Worm (Caenorhabditis elegans) whole organism, L2 larva: ENCODE measurements around the gene mrpl-2.
A peak's percentile ranks its signal among the peaks of the same experiment; 100 is the strongest.

ENCODE experiments used
- C34F6.9 ChIP-seq: fragments of 150-350 bp; optimal IDR thresholded peaks from 2 replicates; lab custom pipeline; 2014; ENCODE audit warnings: missing biosample characterization, missing genetic modification characterization
- F13H6.1 ChIP-seq: sonication (generic microtip); optimal IDR thresholded peaks from 2 replicates; lab custom pipeline; 2016; ENCODE audit warnings: missing genetic modification characterization, missing compliant biosample characterization
- Y55F3AM.14 ChIP-seq: fragments of 200-800 bp; sonication (Bioruptor generic); optimal IDR thresholded peaks from 2 replicates; lab custom pipeline; 2018; ENCODE audit warnings: mild to moderate bottlenecking, missing genetic modification characterization, missing compliant biosample characterization
- aly-2 ChIP-seq: fragments of 150-350 bp; optimal IDR thresholded peaks from 2 replicates; lab custom pipeline; 2014; ENCODE audit warnings: missing biosample characterization, missing genetic modification characterization
- ama-1 ChIP-seq: fragments of 150-350 bp; optimal IDR thresholded peaks from 2 replicates; lab custom pipeline; 2018; ENCODE audit warnings: inconsistent platforms
- ceh-82 ChIP-seq: fragments of 150-350 bp; optimal IDR thresholded peaks from 2 replicates; lab custom pipeline; 2014; ENCODE audit warnings: missing biosample characterization, missing genetic modification characterization
- crh-2 ChIP-seq: sonication (generic microtip); optimal IDR thresholded peaks from 2 replicates; lab custom pipeline; 2017; ENCODE audit warnings: missing biosample characterization, missing genetic modification characterization
- elt-1 ChIP-seq: fragments of 150-350 bp; optimal IDR thresholded peaks from 2 replicates; lab custom pipeline; 2014; ENCODE audit warnings: missing biosample characterization, missing genetic modification characterization
- elt-3 ChIP-seq: sonication (generic microtip); optimal IDR thresholded peaks from 2 replicates; lab custom pipeline; 2017; ENCODE audit warnings: missing biosample characterization, missing genetic modification characterization
- fos-1 ChIP-seq: fragments of 150-350 bp; optimal IDR thresholded peaks from 2 replicates; lab custom pipeline; 2014; ENCODE audit warnings: missing biosample characterization, missing genetic modification characterization
- gmeb-1 ChIP-seq: fragments of 150-350 bp; optimal IDR thresholded peaks from 2 replicates; lab custom pipeline; 2014; ENCODE audit warnings: missing biosample characterization, missing genetic modification characterization
- lin-11 ChIP-seq: fragments of 150-350 bp; sonication (generic microtip); optimal IDR thresholded peaks from 2 replicates; lab custom pipeline; 2014; ENCODE audit warnings: missing biosample characterization, missing genetic modification characterization, inconsistent platforms, mixed read lengths
- lin-13 ChIP-seq: fragments of 150-350 bp; optimal IDR thresholded peaks from 2 replicates; lab custom pipeline; 2014; ENCODE audit warnings: missing biosample characterization, missing genetic modification reagents, missing genetic modification characterization
- lsy-2 ChIP-seq, 2 experiments: fragments of 150-350 bp in 1 of 2; sonication (generic microtip) in 1 of 2; optimal IDR thresholded peaks; 2 replicates each; lab custom pipeline; 2014 to 2017; ENCODE audit warnings: missing biosample characterization in 2 of 2, missing genetic modification characterization in 2 of 2
- mab-5 ChIP-seq: fragments of 150-350 bp; optimal IDR thresholded peaks from 2 replicates; lab custom pipeline; 2014; ENCODE audit warnings: missing biosample characterization, missing genetic modification characterization
- nhr-12 ChIP-seq: fragments of 150-350 bp; optimal IDR thresholded peaks from 2 replicates; lab custom pipeline; 2014; ENCODE audit warnings: missing biosample characterization, missing genetic modification characterization
- nhr-129 ChIP-seq: fragments of 150-350 bp; optimal IDR thresholded peaks from 2 replicates; lab custom pipeline; 2014; ENCODE audit warnings: missing biosample characterization, missing genetic modification characterization
- nhr-21 ChIP-seq: fragments of 150-350 bp; optimal IDR thresholded peaks from 2 replicates; lab custom pipeline; 2014; ENCODE audit warnings: missing biosample characterization, missing genetic modification characterization
- nhr-237 ChIP-seq: fragments of 150-350 bp; optimal IDR thresholded peaks from 2 replicates; lab custom pipeline; 2014; ENCODE audit warnings: missing biosample characterization, missing genetic modification characterization
- nhr-25 ChIP-seq: fragments of 150-350 bp; sonication (generic microtip); optimal IDR thresholded peaks from 3 replicates; lab custom pipeline; 2014; ENCODE audit warnings: missing biosample characterization, missing genetic modification characterization
- nhr-6 ChIP-seq: fragments of 150-350 bp; optimal IDR thresholded peaks from 2 replicates; lab custom pipeline; 2014; ENCODE audit warnings: missing biosample characterization, missing genetic modification characterization
- peb-1 ChIP-seq: fragments of 150-350 bp; optimal IDR thresholded peaks from 2 replicates; lab custom pipeline; 2014; ENCODE audit warnings: missing biosample characterization, missing genetic modification characterization
- sem-4 ChIP-seq: fragments of 150-350 bp; optimal IDR thresholded peaks from 2 replicates; lab custom pipeline; 2014; ENCODE audit warnings: missing biosample characterization, missing genetic modification reagents, missing genetic modification characterization
- skn-1 ChIP-seq: sonication (generic microtip); optimal IDR thresholded peaks from 2 replicates; lab custom pipeline; 2017; ENCODE audit warnings: missing biosample characterization, missing genetic modification characterization
- sma-9 ChIP-seq, 2 experiments: fragments of 150-350 bp in 1 of 2; sonication (generic microtip) in 1 of 2; optimal IDR thresholded peaks; 2 replicates each; lab custom pipeline; 2014 to 2016; ENCODE audit warnings: missing genetic modification characterization in 2 of 2, mild to moderate bottlenecking in 1 of 2, missing biosample characterization in 1 of 2, missing compliant biosample characterization in 1 of 2, missing genetic modification reagents in 1 of 2, moderate library complexity in 1 of 2
- unc-39 ChIP-seq: fragments of 150-350 bp; optimal IDR thresholded peaks from 2 replicates; lab custom pipeline; 2014; ENCODE audit warnings: missing biosample characterization, missing genetic modification characterization
- unc-55 ChIP-seq: fragments of 150-350 bp; sonication (generic microtip); optimal IDR thresholded peaks from 3 replicates; lab custom pipeline; 2014; ENCODE audit warnings: missing biosample characterization, missing genetic modification reagents, missing genetic modification characterization
- unc-62 ChIP-seq: fragments of 150-350 bp; optimal IDR thresholded peaks from 2 replicates; lab custom pipeline; 2014; ENCODE audit warnings: missing biosample characterization, missing genetic modification reagents, missing genetic modification characterization
- zag-1 ChIP-seq: fragments of 150-350 bp; optimal IDR thresholded peaks from 2 replicates; lab custom pipeline; 2014; ENCODE audit warnings: missing biosample characterization, missing genetic modification characterization
- ztf-1 ChIP-seq: fragments of 200-800 bp; sonication (Bioruptor generic); conservative IDR thresholded peaks from 2 replicates; pipeline ENCODE4 v1.3.6; 2022; ENCODE audit warnings: missing genetic modification characterization, missing compliant biosample characterization
- ztf-11 ChIP-seq: sonication (generic microtip); optimal IDR thresholded peaks from 2 replicates; lab custom pipeline; 2017; ENCODE audit warnings: missing biosample characterization, missing genetic modification characterization

mrpl-2 gene

DNA sequence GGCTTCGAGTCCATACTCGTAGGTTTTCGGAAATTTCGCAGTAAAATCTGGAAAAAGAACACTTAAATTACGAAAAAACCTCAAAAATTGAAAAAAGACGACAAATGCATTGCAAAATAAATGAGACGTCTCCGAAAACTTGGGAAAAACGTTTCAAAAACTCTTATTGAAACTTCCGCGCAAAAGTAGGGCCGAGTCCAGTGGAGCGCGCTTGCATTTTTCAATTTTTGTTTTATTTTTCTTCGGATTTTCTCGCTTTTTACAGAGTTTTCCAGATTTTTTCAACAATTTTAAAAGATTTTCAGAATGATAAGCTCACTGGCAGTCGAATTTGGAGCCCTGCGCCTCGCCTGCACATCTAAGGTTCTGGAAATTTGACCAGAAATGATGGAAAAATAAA is at the start of gene mrpl-2:
Gene mrpl-2 (plus strand): TSS at position 307 of the 400 bp plus-strand sequence.
- TF ChIP-seq crh-2 (tag; lab: Kevin White, UChicago) (no peak), nhr-129 (tag; lab: Kevin White, UChicago) (peak; percentile 20), ztf-11 (tag; lab: Kevin White, UChicago) (no peak), Y55F3AM.14 (no peak), nhr-6 (tag; lab: Kevin White, UChicago) (no peak), C34F6.9 (tag; lab: Kevin White, UChicago) (peak; percentile 19), lin-13 (GFP tag; lab: Kevin White, UChicago) (no peak), gmeb-1 (peak; percentile 78), unc-55 (peak; percentile 63), nhr-12 (tag; lab: Kevin White, UChicago) (no peak)

DNA sequence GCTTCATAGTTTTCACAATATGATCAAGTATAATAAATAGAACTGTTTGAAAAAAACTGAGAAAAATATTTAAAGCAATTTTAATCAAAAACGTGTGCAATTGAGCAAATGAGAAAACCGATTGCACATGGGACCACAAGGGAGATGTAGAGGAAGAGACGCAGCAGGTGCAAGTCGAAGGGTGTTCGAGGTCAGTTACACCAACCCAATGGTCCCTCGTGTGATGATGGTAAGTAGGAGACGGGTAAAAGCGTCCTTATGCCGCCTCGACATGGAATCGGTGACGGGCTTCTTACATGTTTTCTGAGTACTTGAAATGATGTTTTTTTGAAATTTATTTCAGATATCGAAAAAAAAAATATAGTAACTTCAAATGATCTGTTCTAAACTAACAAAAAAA is 44.9 kb upstream of the mrpl-2 start, which contains the start of gene Y55F3C.9:
Gene Y55F3C.9 (minus strand): TSS at position 101 of the 400 bp plus-strand sequence.
- TF ChIP-seq Y55F3AM.14 (no peak), nhr-237 (no peak), mab-5 (tag; lab: Kevin White, UChicago) (no peak), crh-2 (tag; lab: Kevin White, UChicago) (no peak), lsy-2 (tag; optimal IDR thresholded peaks at IDR 0.05; lab: Kevin White, UChicago) (no peak), nhr-25 (tag; lab: Kevin White, UChicago) (no peak), unc-62 (GFP tag; lab: Kevin White, UChicago) (no peak), elt-3 (no peak), sma-9 (GFP tag; optimal IDR thresholded peaks at IDR 0.05; lab: Kevin White, UChicago) (no peak), sma-9 (tag; optimal IDR thresholded peaks at IDR 0.05; lab: Kevin White, UChicago) (no peak), unc-55 (no peak), C34F6.9 (tag; lab: Kevin White, UChicago) (no peak), ama-1 (lab: Kevin White, UChicago) (no peak), nhr-21 (tag; lab: Kevin White, UChicago) (no peak), ztf-11 (tag; lab: Kevin White, UChicago) (no peak), aly-2 (tag; lab: Kevin White, UChicago) (no peak), ceh-82 (tag; lab: Kevin White, UChicago) (no peak), fos-1 (tag; lab: Kevin White, UChicago) (no peak)

DNA sequence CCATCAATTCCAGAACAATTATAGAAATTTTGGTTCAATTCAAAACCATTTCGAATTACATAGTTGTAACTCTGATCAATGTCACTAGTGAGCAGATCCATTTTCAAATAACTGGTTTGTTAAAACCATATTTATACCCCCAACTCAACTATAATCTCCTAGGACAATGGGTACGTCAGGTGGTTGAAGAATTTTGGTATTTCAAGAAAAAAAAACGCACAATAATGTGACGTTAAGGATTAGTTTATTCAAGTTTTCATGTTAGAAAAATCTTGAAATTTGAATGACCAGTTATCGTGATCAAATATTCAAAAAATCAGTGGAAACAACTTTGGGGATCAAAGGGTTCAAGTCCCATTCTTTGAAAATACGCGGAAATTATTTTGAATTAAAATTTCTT is 42.1 kb upstream of the mrpl-2 start, which contains the start of gene srt-24:
Gene srt-24 (minus strand): TSS at position 101 of the 400 bp plus-strand sequence.
- TF ChIP-seq ztf-1 = no peak
- TF ChIP-seq, all 48 proteins: peak for 0

DNA sequence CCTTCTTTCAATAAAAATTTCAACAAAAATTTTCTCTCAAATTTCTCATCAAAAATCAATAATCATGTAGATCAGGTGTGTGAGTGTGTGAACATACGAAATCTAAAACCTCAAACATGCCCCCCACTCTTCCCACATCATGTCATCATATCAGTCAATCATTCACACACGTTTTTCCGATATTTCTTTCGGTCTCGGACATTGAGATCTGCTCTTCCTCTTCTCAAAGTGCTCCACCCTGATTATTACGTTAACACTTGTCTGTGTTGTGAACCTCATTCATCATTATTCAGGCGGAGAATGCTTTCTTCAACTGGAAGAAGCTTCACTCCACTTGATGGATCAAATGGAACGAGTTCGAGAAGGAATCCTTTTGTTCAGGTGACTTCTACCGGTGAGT is 36.6 kb upstream of the mrpl-2 start, which contains the start of gene kvs-5:
Gene kvs-5 (plus strand): TSS at position 301 of the 400 bp plus-strand sequence.
- TF ChIP-seq skn-1 (tag; lab: Kevin White, UChicago) (no peak), peb-1 (tag; lab: Kevin White, UChicago) (no peak), lin-11 (no peak), unc-39 (tag; lab: Kevin White, UChicago) (no peak), nhr-12 (tag; lab: Kevin White, UChicago) (no peak), sem-4 (no peak), ztf-1 (no peak)

DNA sequence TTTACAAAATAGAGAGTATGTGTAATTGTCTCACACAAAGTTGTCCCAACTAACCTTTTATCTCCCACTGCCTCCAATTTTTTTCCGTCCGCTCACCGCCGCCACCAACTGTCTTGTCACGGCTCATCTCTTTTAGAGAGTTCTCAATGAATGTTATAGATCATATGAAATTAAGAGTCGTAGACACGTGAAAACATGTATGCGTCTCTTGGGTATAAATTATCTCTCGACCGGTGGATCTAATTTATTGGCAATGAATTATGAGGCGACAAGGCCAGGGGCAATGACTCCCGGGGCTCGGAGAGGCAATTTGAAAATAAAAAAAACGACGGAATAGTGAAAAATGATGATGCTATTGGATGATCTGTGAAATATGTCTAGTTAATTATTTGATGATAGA is 32.4 kb upstream of the mrpl-2 start:
- TF ChIP-seq nhr-129 (tag; lab: Kevin White, UChicago) = no peak
- peak; percentile 13 for TF ChIP-seq sma-9 (GFP tag; optimal IDR thresholded peaks at IDR 0.05; lab: Kevin White, UChicago)
- TF ChIP-seq sma-9 (tag; optimal IDR thresholded peaks at IDR 0.05; lab: Kevin White, UChicago) = no peak
- no peak for TF ChIP-seq aly-2 (tag; lab: Kevin White, UChicago)
- TF ChIP-seq mab-5 (tag; lab: Kevin White, UChicago) = peak; percentile 93
- peak; percentile 56 for TF ChIP-seq F13H6.1
- no peak for TF ChIP-seq elt-1
- no peak for TF ChIP-seq nhr-237
- TF ChIP-seq ztf-1 = no peak
- TF ChIP-seq, all 48 proteins: peak for 3

DNA sequence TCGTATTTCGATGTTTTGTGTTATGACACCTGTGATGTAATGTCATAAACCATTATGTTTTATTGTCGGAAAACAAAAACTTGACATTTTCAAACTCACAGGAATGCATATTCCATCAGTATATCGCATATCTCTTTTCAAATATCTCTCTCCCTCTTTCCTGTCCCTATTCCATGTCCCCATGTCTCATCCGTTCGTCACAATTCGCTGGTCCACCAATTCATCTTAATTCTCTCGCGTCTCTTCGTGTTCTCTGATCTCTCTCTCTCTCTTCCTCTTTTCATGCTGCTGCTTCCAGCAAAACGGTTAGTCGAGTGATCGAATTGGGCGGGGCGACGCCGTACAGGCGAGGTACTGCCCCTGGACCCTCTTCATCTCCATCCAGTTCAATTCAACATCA is 31.2 kb upstream of the mrpl-2 start:
- TF ChIP-seq lin-13 (GFP tag; lab: Kevin White, UChicago) = no peak
- TF ChIP-seq elt-1 = no peak
- no peak for TF ChIP-seq unc-39 (tag; lab: Kevin White, UChicago)
- no peak for TF ChIP-seq zag-1 (tag; lab: Kevin White, UChicago)
- TF ChIP-seq sma-9 (GFP tag; optimal IDR thresholded peaks at IDR 0.05; lab: Kevin White, UChicago) = no peak
- no peak for TF ChIP-seq sma-9 (tag; optimal IDR thresholded peaks at IDR 0.05; lab: Kevin White, UChicago)
- TF ChIP-seq ceh-82 (tag; lab: Kevin White, UChicago) = no peak
- no peak for TF ChIP-seq mab-5 (tag; lab: Kevin White, UChicago)
